Worm (Caenorhabditis elegans): ENCODE measurements around the gene srd-17.

ce11 chrV:13428660-13429059 is 3.9 kb downstream of the srd-17 start, which contains the start of gene srd-19:
- TF ChIP-seq nhr-12 (tag; optimal IDR thresholded peaks at IDR 0.05) (no peak), nhr-2 (tag; optimal IDR thresholded peaks at IDR 0.05) (no peak), M03D4.4 (tag; optimal IDR thresholded peaks at IDR 0.05) (no peak), sptf-1 (tag; optimal IDR thresholded peaks at IDR 0.05) (no peak), ces-1 (GFP tag; optimal IDR thresholded peaks at IDR 0.05) (no peak)
